Worm (Caenorhabditis elegans) whole organism, midembryonic: Measurements from ENCODE around the gene lin-3.

ENCODE experiments used
- T22C8.4 ChIP-seq: fragments of 200-800 bp; sonication (Bioruptor generic); IDR thresholded peaks from 2 replicates; pipeline ENCODE4 v1.3.6; 2022; ENCODE audit warnings: missing genetic modification characterization, missing compliant biosample characterization
- cog-1 ChIP-seq: sonication (generic microtip); optimal IDR thresholded peaks from 2 replicates; lab custom pipeline; 2016; ENCODE audit warnings: missing genetic modification characterization, missing compliant biosample characterization
- flt-1 ChIP-seq: fragments of 200-800 bp; sonication (Bioruptor generic); IDR thresholded peaks from 2 replicates; pipeline ENCODE4 v1.3.6; 2022; ENCODE audit warnings: missing genetic modification characterization, missing compliant biosample characterization
- klf-2 ChIP-seq: fragments of 200-800 bp; sonication (Bioruptor generic); conservative IDR thresholded peaks from 2 replicates; pipeline ENCODE4 v1.3.6; 2022; ENCODE audit warnings: missing genetic modification reagents, missing genetic modification characterization, missing compliant biosample characterization
- med-1 ChIP-seq: sonication (generic microtip); optimal IDR thresholded peaks from 2 replicates; lab custom pipeline; 2017; ENCODE audit warnings: missing genetic modification characterization, mild to moderate bottlenecking, missing compliant biosample characterization, antibody characterized with exemption, missing genetic modification reagents; ENCODE audit not compliant: insufficient read depth
- ref-1 ChIP-seq: fragments of 200-800 bp; sonication (Bioruptor generic); conservative IDR thresholded peaks from 2 replicates; pipeline ENCODE4 v1.3.6; 2022; ENCODE audit warnings: missing genetic modification reagents, missing genetic modification characterization, missing compliant biosample characterization
- tab-1 ChIP-seq: fragments of 200-800 bp; sonication (Bioruptor generic); IDR thresholded peaks from 2 replicates; pipeline ENCODE4 v1.3.6; 2022; ENCODE audit warnings: missing genetic modification characterization, missing compliant biosample characterization
- ztf-23 ChIP-seq: fragments of 200-800 bp; sonication (Bioruptor generic); IDR thresholded peaks from 2 replicates; pipeline ENCODE4 v1.3.6; 2022; ENCODE audit warnings: missing genetic modification reagents, missing genetic modification characterization, missing compliant biosample characterization
- ztf-29 ChIP-seq: fragments of 200-800 bp; sonication (Bioruptor generic); IDR thresholded peaks from 2 replicates; pipeline ENCODE4 v1.3.6; 2022; ENCODE audit warnings: missing genetic modification reagents, missing genetic modification characterization, missing compliant biosample characterization

lin-3 gene

DNA sequence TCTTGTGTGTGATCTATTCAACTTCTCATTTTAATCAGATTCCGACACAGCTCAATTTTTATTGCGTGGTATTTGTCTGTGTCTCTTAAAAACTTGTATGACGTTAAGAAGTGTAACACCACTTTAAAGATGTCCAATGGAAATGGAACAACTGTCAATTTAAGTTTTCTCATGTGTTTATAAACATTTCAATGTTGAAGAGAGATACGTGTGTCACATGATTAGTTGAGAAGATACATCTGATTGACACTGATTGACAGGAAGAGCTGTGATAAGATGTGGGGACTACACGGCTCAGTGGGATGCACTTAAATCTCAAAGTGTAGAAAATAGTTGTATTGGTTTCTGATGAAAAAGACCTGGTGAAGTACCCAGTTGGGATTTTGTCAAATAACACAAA lies 14.2 kb downstream of the lin-3 start:
- no peak for TF ChIP-seq ref-1 (GFP tag; lab: Robert Waterston, UW)
- no peak for TF ChIP-seq flt-1
- TF ChIP-seq med-1 (GFP tag; lab: Kevin White, UChicago), result no peak
- no peak for TF ChIP-seq T22C8.4
- TF ChIP-seq klf-2 (GFP tag; lab: Robert Waterston, UW), result no peak
- TF ChIP-seq tab-1 (GFP tag; lab: Robert Waterston, UW), result no peak
- no peak for TF ChIP-seq ztf-23 (GFP tag; lab: Robert Waterston, UW)
- no peak for TF ChIP-seq cog-1
- no peak for TF ChIP-seq ztf-29 (GFP tag; lab: Robert Waterston, UW)

ce11 chrIV:11078482-11078881 lies 24.4 kb downstream of the lin-3 start, which contains the start of gene Y5F2A.4:
TSS of gene Y5F2A.4 (minus strand) at chrIV:11078582.
- no peak for TF ChIP-seq tab-1 (GFP tag; lab: Robert Waterston, UW)

DNA sequence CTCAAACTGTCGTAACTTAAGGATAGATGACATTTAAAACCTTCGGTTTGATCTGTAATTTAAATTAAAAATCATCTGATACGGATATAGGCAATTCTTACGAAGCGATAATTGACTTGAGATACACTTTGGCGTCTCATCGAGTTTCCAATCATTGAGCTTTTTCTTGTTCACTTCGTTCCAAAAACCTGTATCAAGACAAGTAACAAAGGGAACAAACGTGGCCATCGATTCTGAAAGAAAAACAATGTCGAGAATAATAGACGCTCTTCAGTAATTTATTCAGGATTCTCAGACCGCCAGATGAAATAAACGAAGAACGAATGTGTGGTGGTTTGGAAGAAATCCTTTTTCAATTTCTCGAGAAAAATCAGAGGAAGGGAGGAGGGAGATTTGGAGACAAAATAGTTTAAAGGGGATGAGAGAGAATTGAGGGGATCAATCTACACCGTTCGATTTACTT lies 26.7 kb downstream of the lin-3 start, which contains the start of gene atg-7:
Gene atg-7 (minus strand): TSS at position 233 of the 463 bp plus-strand sequence.
- TF ChIP-seq ztf-23 (GFP tag; lab: Robert Waterston, UW), result no peak
- TF ChIP-seq cog-1, result no peak
- TF ChIP-seq ref-1 (GFP tag; lab: Robert Waterston, UW), result no peak
- TF ChIP-seq T22C8.4, result no peak
- TF ChIP-seq med-1 (GFP tag; lab: Kevin White, UChicago), result no peak

ce11 chrIV:11082153-11082552 lies 28.0 kb downstream of the lin-3 start, which contains the start of gene let-70:
TSS of gene let-70 (minus strand) at chrIV:11082253.
- TF ChIP-seq klf-2 (GFP tag; lab: Robert Waterston, UW), result no peak
- no peak for TF ChIP-seq ref-1 (GFP tag; lab: Robert Waterston, UW)
- no peak for TF ChIP-seq tab-1 (GFP tag; lab: Robert Waterston, UW)
- TF ChIP-seq ztf-29 (GFP tag; lab: Robert Waterston, UW), result no peak
- no peak for TF ChIP-seq flt-1
- TF ChIP-seq cog-1, result no peak
- no peak for TF ChIP-seq med-1 (GFP tag; lab: Kevin White, UChicago)
- no peak for TF ChIP-seq ztf-23 (GFP tag; lab: Robert Waterston, UW)
- TF ChIP-seq T22C8.4, result no peak

ce11 chrIV:11082789-11083235 lies 28.7 kb downstream of the lin-3 start:
- TF ChIP-seq cog-1 (peak; percentile 63), T22C8.4 (peak; percentile 91), ztf-29 (GFP tag; lab: Robert Waterston, UW) (no peak), med-1 (GFP tag; lab: Kevin White, UChicago) (no peak), ztf-23 (GFP tag; lab: Robert Waterston, UW) (peak; percentile 70)

DNA sequence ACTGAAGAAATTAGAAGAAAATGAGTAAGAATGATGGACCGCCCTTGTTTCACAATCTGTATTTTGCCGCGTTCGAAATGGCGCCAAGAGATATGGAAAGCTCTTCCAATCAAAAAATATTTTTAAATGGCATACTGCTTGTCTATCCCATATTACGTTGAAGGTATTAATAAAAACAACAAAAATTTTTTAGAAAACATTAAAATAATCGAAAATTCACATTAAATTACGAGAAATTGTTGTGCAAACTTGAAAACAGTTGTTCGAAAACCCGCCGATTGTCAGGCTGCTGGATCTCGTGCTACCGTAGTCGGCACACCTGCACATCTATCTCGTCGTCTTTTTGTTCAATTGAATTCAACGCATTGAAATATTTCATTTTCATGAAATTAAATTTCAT lies 29.5 kb downstream of the lin-3 start, which contains the start of gene klc-1:
Gene klc-1 (plus strand): TSS at position 127 of the 400 bp plus-strand sequence.
- no peak for TF ChIP-seq med-1 (GFP tag; lab: Kevin White, UChicago)
- no peak for TF ChIP-seq tab-1 (GFP tag; lab: Robert Waterston, UW)
- no peak for TF ChIP-seq ztf-29 (GFP tag; lab: Robert Waterston, UW)
- TF ChIP-seq cog-1, result no peak
- TF ChIP-seq ztf-23 (GFP tag; lab: Robert Waterston, UW), result no peak
- no peak for TF ChIP-seq T22C8.4
- no peak for TF ChIP-seq klf-2 (GFP tag; lab: Robert Waterston, UW)
- no peak for TF ChIP-seq ref-1 (GFP tag; lab: Robert Waterston, UW)
- TF ChIP-seq flt-1, result no peak

- TF ChIP-seq klf-2 (GFP tag; lab: Robert Waterston, UW) (no peak), ref-1 (GFP tag; lab: Robert Waterston, UW) (no peak), ztf-23 (GFP tag; lab: Robert Waterston, UW) (no peak), flt-1 (no peak), tab-1 (GFP tag; lab: Robert Waterston, UW) (no peak), med-1 (GFP tag; lab: Kevin White, UChicago) (no peak), T22C8.4 (no peak)
Measured at ce11 chrIV:11089527-11089926, 35.4 kb downstream of the lin-3 start, which contains the start of gene M7.7. TSS of gene M7.7 (plus strand) at chrIV:11089827.

ce11 chrIV:11092502-11093080 lies 38.5 kb downstream of the lin-3 start, which contains the start of gene bcc-1:
TSS of gene bcc-1 (minus strand) at chrIV:11092552.
- no peak for TF ChIP-seq T22C8.4
- TF ChIP-seq cog-1, result no peak
- TF ChIP-seq med-1 (GFP tag; lab: Kevin White, UChicago), result no peak
- no peak for TF ChIP-seq ztf-29 (GFP tag; lab: Robert Waterston, UW)

DNA sequence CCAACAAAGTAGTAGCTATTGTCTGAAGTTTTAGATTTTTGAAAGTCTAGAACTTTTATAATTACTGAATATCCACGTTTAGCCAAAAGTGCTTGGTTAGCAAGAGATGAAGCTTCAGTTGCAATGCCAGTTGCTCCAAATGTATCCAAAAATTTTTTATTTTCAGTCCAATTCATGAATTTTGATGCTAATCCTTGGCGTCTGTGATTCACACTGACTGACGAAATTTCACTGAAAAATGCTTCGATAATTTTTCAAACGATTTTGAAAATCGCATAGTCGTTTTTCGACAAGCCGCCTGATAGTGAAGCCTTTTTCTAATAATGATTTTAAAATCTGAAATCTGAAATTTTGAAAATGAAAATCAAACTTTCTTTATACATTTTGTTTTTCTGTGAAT lies 39.9 kb downstream of the lin-3 start:
- TF ChIP-seq ref-1 (GFP tag; lab: Robert Waterston, UW) (no peak), med-1 (GFP tag; lab: Kevin White, UChicago) (no peak), T22C8.4 (no peak), flt-1 (no peak), ztf-23 (GFP tag; lab: Robert Waterston, UW) (no peak), tab-1 (GFP tag; lab: Robert Waterston, UW) (no peak), klf-2 (GFP tag; lab: Robert Waterston, UW) (no peak), ztf-29 (GFP tag; lab: Robert Waterston, UW) (no peak), cog-1 (no peak)

- no peak for TF ChIP-seq med-1 (GFP tag; lab: Kevin White, UChicago)
Measured at ce11 chrIV:11094974-11095373, 40.9 kb downstream of the lin-3 start, which contains the start of gene M7.8. TSS of gene M7.8 (minus strand) at chrIV:11095085.
